Worm (Caenorhabditis elegans) whole organism, L1 larva: ENCODE data around the gene C24B5.4.

ENCODE experiments used
- C04F5.9 ChIP-seq: sonication (generic microtip); optimal IDR thresholded peaks from 2 replicates; lab custom pipeline; 2016; ENCODE audit warnings: missing genetic modification characterization, missing compliant biosample characterization
- C16A3.4 ChIP-seq: fragments of 150-350 bp; optimal IDR thresholded peaks from 2 replicates; lab custom pipeline; 2014; ENCODE audit warnings: missing biosample characterization, missing genetic modification characterization
- C34B4.2 ChIP-seq: sonication (generic microtip); optimal IDR thresholded peaks from 2 replicates; lab custom pipeline; 2017; ENCODE audit warnings: mild to moderate bottlenecking, missing genetic modification characterization, missing compliant biosample characterization
- F16B12.6 ChIP-seq: fragments of 150-350 bp; optimal IDR thresholded peaks from 2 replicates; lab custom pipeline; 2014; ENCODE audit warnings: missing biosample characterization, missing genetic modification characterization
- Y116A8C.19 ChIP-seq: sonication (generic microtip); optimal IDR thresholded peaks from 2 replicates; lab custom pipeline; 2016; ENCODE audit warnings: missing compliant biosample characterization, missing genetic modification characterization, borderline replicate concordance
- aha-1 ChIP-seq: fragments of 150-350 bp; optimal IDR thresholded peaks from 2 replicates; lab custom pipeline; 2014; ENCODE audit warnings: missing biosample characterization, missing genetic modification characterization
- alr-1 ChIP-seq: fragments of 200-800 bp; sonication (Bioruptor generic); optimal IDR thresholded peaks from 2 replicates; lab custom pipeline; 2018; ENCODE audit warnings: borderline replicate concordance, mild to moderate bottlenecking, missing genetic modification characterization, missing compliant biosample characterization
- ama-1 ChIP-seq: fragments of 150-350 bp; optimal IDR thresholded peaks from 2 replicates; lab custom pipeline; 2014
- blmp-1 ChIP-seq: fragments of 150-350 bp; optimal IDR thresholded peaks from 2 replicates; lab custom pipeline; 2014; ENCODE audit warnings: missing biosample characterization, missing genetic modification characterization
- ceh-8 ChIP-seq: fragments of 200-800 bp; sonication (Bioruptor generic); optimal IDR thresholded peaks from 2 replicates; lab custom pipeline; 2018; ENCODE audit warnings: mild to moderate bottlenecking, missing genetic modification characterization, moderate library complexity, missing compliant biosample characterization
- ceh-88 ChIP-seq: fragments of 200-800 bp; sonication (Bioruptor generic); IDR thresholded peaks from 2 replicates; pipeline ENCODE4 v1.3.6; 2022; ENCODE audit warnings: missing genetic modification characterization, missing compliant biosample characterization
- dpl-1 ChIP-seq, 3 experiments: fragments of 150-350 bp in 2 of 3; sonication (generic microtip) in 1 of 3; optimal IDR thresholded peaks; 2 replicates each; lab custom pipeline; 2014 to 2017; ENCODE audit warnings: missing biosample characterization in 3 of 3, missing genetic modification characterization in 3 of 3, missing genetic modification reagents in 3 of 3
- dsc-1 ChIP-seq: sonication (generic microtip); optimal IDR thresholded peaks from 2 replicates; lab custom pipeline; 2016; ENCODE audit warnings: mild to moderate bottlenecking, missing genetic modification characterization, missing compliant biosample characterization
- efl-1 ChIP-seq, 4 experiments: fragments of 150-350 bp; optimal IDR thresholded peaks in 3 of 4; peaks in 1 of 4; 1 replicate in 1 of 4; 2 replicates in 3 of 4; lab custom pipeline; 2014; ENCODE audit warnings: missing biosample characterization in 2 of 4, missing genetic modification characterization in 2 of 4, missing genetic modification reagents in 2 of 4
- efl-3 ChIP-seq: fragments of 200-800 bp; sonication (Bioruptor generic); optimal IDR thresholded peaks from 2 replicates; lab custom pipeline; 2018; ENCODE audit warnings: mild to moderate bottlenecking, missing genetic modification characterization, missing compliant biosample characterization
- egl-13 ChIP-seq: sonication (generic microtip); optimal IDR thresholded peaks from 2 replicates; lab custom pipeline; 2016; ENCODE audit warnings: missing genotype, missing genetic modification reagents, missing genetic modification characterization, missing compliant biosample characterization
- elt-2 ChIP-seq: sonication (generic microtip); optimal IDR thresholded peaks from 2 replicates; lab custom pipeline; 2016; ENCODE audit warnings: missing genetic modification characterization, mild to moderate bottlenecking, inconsistent platforms, missing compliant biosample characterization, missing genetic modification reagents
- ets-5 ChIP-seq: fragments of 200-800 bp; sonication (Bioruptor generic); IDR thresholded peaks from 2 replicates; pipeline ENCODE4 v1.3.6; 2022; ENCODE audit warnings: missing genetic modification characterization, missing compliant biosample characterization
- fkh-10 ChIP-seq: sonication (generic microtip); optimal IDR thresholded peaks from 2 replicates; lab custom pipeline; 2017; ENCODE audit warnings: missing biosample characterization, missing genetic modification reagents, missing genetic modification characterization
- fkh-8 ChIP-seq: sonication (generic microtip); optimal IDR thresholded peaks from 2 replicates; lab custom pipeline; 2016; ENCODE audit warnings: mild to moderate bottlenecking, missing genetic modification characterization, missing compliant biosample characterization
- fos-1 ChIP-seq: fragments of 150-350 bp; optimal IDR thresholded peaks from 2 replicates; lab custom pipeline; 2014; ENCODE audit warnings: missing biosample characterization, missing genetic modification characterization
- grh-1 ChIP-seq: fragments of 200-800 bp; sonication (Bioruptor generic); IDR thresholded peaks from 2 replicates; pipeline ENCODE4 v1.3.6; 2022; ENCODE audit warnings: missing genetic modification reagents, missing genetic modification characterization, missing compliant biosample characterization
- hlh-17 ChIP-seq: fragments of 200-800 bp; sonication (Bioruptor generic); optimal IDR thresholded peaks from 2 replicates; lab custom pipeline; 2018; ENCODE audit warnings: missing genetic modification characterization, mild to moderate bottlenecking, missing compliant biosample characterization, moderate library complexity, borderline replicate concordance
- isw-1 ChIP-seq: fragments of 200-800 bp; sonication (Bioruptor generic); IDR thresholded peaks from 2 replicates; pipeline ENCODE4 v1.3.6; 2022; ENCODE audit warnings: missing genetic modification characterization, missing compliant biosample characterization
- lin-13 ChIP-seq: fragments of 150-350 bp; optimal IDR thresholded peaks from 2 replicates; lab custom pipeline; 2014; ENCODE audit warnings: missing biosample characterization, missing genetic modification reagents, missing genetic modification characterization
- lin-14 ChIP-seq: fragments of 200-800 bp; sonication (Bioruptor generic); optimal IDR thresholded peaks from 2 replicates; lab custom pipeline; 2018; ENCODE audit warnings: mild to moderate bottlenecking, missing genetic modification characterization, moderate library complexity, missing compliant biosample characterization
- lin-15B ChIP-seq: fragments of 150-350 bp; sonication (generic microtip); optimal IDR thresholded peaks from 3 replicates; lab custom pipeline; 2014; ENCODE audit warnings: missing biosample characterization, missing genetic modification characterization
- lin-39 ChIP-seq: fragments of 150-350 bp; optimal IDR thresholded peaks from 2 replicates; lab custom pipeline; 2014; ENCODE audit warnings: missing biosample characterization, missing genetic modification reagents, missing genetic modification characterization
- lir-3 ChIP-seq: sonication (generic microtip); optimal IDR thresholded peaks from 2 replicates; lab custom pipeline; 2016; ENCODE audit warnings: mild to moderate bottlenecking, missing genetic modification characterization, moderate library complexity, missing compliant biosample characterization; ENCODE audit not compliant: poor library complexity
- mab-9 ChIP-seq: fragments of 200-800 bp; sonication (Bioruptor generic); IDR thresholded peaks from 2 replicates; pipeline ENCODE4 v1.3.6; 2022; ENCODE audit warnings: missing genetic modification reagents, missing genetic modification characterization, missing compliant biosample characterization
- nhr-11 ChIP-seq: fragments of 150-350 bp; optimal IDR thresholded peaks from 2 replicates; lab custom pipeline; 2014; ENCODE audit warnings: missing biosample characterization, missing genetic modification characterization
- nhr-20 ChIP-seq: sonication (generic microtip); optimal IDR thresholded peaks from 2 replicates; lab custom pipeline; 2016; ENCODE audit warnings: mild to moderate bottlenecking, missing genetic modification characterization, missing compliant biosample characterization
- nhr-28 ChIP-seq: fragments of 150-350 bp; optimal IDR thresholded peaks from 2 replicates; lab custom pipeline; 2014; ENCODE audit warnings: missing biosample characterization, missing genetic modification characterization
- nhr-71 ChIP-seq: sonication (generic microtip); optimal IDR thresholded peaks from 2 replicates; lab custom pipeline; 2016; ENCODE audit warnings: mild to moderate bottlenecking, missing genetic modification characterization, moderate library complexity, missing compliant biosample characterization
- nhr-76 ChIP-seq: sonication (generic microtip); optimal IDR thresholded peaks from 2 replicates; lab custom pipeline; 2017; ENCODE audit warnings: missing biosample characterization, missing genetic modification characterization
- nhr-77 ChIP-seq: fragments of 150-350 bp; optimal IDR thresholded peaks from 2 replicates; lab custom pipeline; 2014; ENCODE audit warnings: missing biosample characterization, missing genetic modification characterization
- nhr-85 ChIP-seq: sonication (generic microtip); peaks from one replicate; lab custom pipeline; 2016; ENCODE audit warnings: missing genetic modification characterization, inconsistent platforms, missing compliant biosample characterization
- nhr-90 ChIP-seq: sonication (generic microtip); optimal IDR thresholded peaks from 2 replicates; lab custom pipeline; 2016; ENCODE audit warnings: mild to moderate bottlenecking, missing genetic modification characterization, missing compliant biosample characterization; ENCODE audit not compliant: poor library complexity
- pax-3 ChIP-seq: fragments of 200-800 bp; sonication (Bioruptor generic); optimal IDR thresholded peaks from 2 replicates; lab custom pipeline; 2018; ENCODE audit warnings: mild to moderate bottlenecking, missing genetic modification characterization, moderate library complexity, missing compliant biosample characterization
- pqm-1 ChIP-seq: sonication (generic microtip); optimal IDR thresholded peaks from 3 replicates; lab custom pipeline; 2017; ENCODE audit warnings: missing biosample characterization, missing genetic modification characterization
- skn-1 ChIP-seq: fragments of 150-350 bp; optimal IDR thresholded peaks from 2 replicates; lab custom pipeline; 2014; ENCODE audit warnings: missing biosample characterization, missing genetic modification characterization
- snpc-4 ChIP-seq: fragments of 150-350 bp; optimal IDR thresholded peaks from 2 replicates; lab custom pipeline; 2014; ENCODE audit warnings: missing biosample characterization, missing genetic modification characterization
- sptf-1 ChIP-seq: fragments of 150-350 bp; optimal IDR thresholded peaks from 2 replicates; lab custom pipeline; 2014; ENCODE audit warnings: missing biosample characterization, missing genetic modification characterization
- swsn-7 ChIP-seq: sonication (generic microtip); optimal IDR thresholded peaks from 2 replicates; lab custom pipeline; 2016; ENCODE audit warnings: missing genetic modification characterization, missing compliant biosample characterization
- tbx-2 ChIP-seq: sonication (generic microtip); optimal IDR thresholded peaks from 2 replicates; lab custom pipeline; 2016; ENCODE audit warnings: missing genetic modification characterization, missing compliant biosample characterization
- tlp-1 ChIP-seq: fragments of 150-350 bp; optimal IDR thresholded peaks from 2 replicates; lab custom pipeline; 2014; ENCODE audit warnings: missing biosample characterization, missing genetic modification characterization
- unc-130 ChIP-seq: fragments of 150-350 bp; optimal IDR thresholded peaks from 2 replicates; lab custom pipeline; 2017; ENCODE audit warnings: missing biosample characterization, missing genetic modification characterization, inconsistent platforms
- vab-15 ChIP-seq: sonication (generic microtip); optimal IDR thresholded peaks from 2 replicates; lab custom pipeline; 2017; ENCODE audit warnings: missing genotype, mild to moderate bottlenecking, missing genetic modification characterization, missing compliant biosample characterization
- zip-4 ChIP-seq: fragments of 200-800 bp; sonication (Bioruptor generic); optimal IDR thresholded peaks from 2 replicates; lab custom pipeline; 2018; ENCODE audit warnings: mild to moderate bottlenecking, missing genetic modification characterization, moderate library complexity, missing compliant biosample characterization
- ztf-4 ChIP-seq: fragments of 150-350 bp; optimal IDR thresholded peaks from 2 replicates; lab custom pipeline; 2014; ENCODE audit warnings: missing biosample characterization, missing genetic modification characterization

The C24B5.4 gene

DNA sequence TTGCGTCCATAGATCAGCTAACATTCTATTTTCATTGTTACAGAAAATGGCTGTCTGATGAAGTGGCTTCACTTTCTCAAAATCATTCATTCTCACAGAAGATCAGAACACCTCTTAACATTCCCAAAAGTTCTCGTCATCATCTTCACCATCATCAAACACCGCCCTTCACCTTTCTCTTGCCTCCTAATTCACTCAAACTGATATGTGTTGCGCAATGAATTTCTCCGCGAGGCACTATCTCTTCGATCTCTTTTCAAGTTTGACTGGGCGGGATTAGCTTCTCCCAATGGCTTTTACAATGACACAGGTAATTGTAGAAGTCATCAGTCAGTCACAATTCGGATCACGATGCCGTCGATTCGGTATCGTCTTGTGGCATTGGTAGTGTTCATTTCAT, 24.4 kb upstream of the C24B5.4 start, which contains the start of gene grd-6:
Gene grd-6, plus strand, starts transcription at position 301 of the 400 bp plus-strand sequence.
- TF ChIP-seq ama-1: no peak
- peak; percentile 54 for TF ChIP-seq blmp-1 (tag; lab: Kevin White, UChicago)
- no peak for TF ChIP-seq fkh-10 (GFP tag; lab: Kevin White, UChicago)
- TF ChIP-seq hlh-17 (GFP tag; lab: Kevin White, UChicago): no peak
- TF ChIP-seq dsc-1 (tag; lab: Kevin White, UChicago): no peak

DNA sequence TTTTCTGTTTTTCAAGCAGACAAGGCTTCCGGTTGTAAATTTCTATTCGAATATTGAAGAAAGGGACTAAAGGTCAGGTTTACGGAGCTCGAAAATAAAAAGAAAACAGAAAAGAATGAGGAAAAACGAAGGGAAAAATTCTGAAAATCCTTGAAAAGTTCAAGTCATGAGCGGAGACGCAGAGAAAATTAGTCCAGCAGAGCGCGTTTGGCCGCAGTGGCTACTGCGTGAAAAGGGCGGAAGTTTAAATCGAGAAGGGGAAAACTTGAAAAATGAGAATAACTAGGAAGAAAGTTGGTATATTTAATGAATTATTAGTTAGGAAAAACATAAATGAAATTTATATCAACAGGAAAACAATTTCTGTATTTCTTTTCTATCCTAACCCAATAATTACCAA, 23.3 kb upstream of the C24B5.4 start:
- peak; percentile 46; the same call in 1 of the 2 replicates for TF ChIP-seq isw-1
- TF ChIP-seq C34B4.2 (tag; lab: Kevin White, UChicago): no peak
- TF ChIP-seq nhr-11 (tag; lab: Kevin White, UChicago): no peak
- TF ChIP-seq fos-1 (tag; lab: Kevin White, UChicago): peak; percentile 27
- peak; percentile 33 for TF ChIP-seq swsn-7
- TF ChIP-seq nhr-77 (tag; lab: Kevin White, UChicago): peak; percentile 19
- peak; percentile 68 for TF ChIP-seq C16A3.4
- TF ChIP-seq nhr-20: peak; percentile 49
- TF ChIP-seq pax-3 (tag; lab: Kevin White, UChicago): no peak
- TF ChIP-seq ets-5 (GFP tag; lab: Robert Waterston, UW): no peak
- TF ChIP-seq ceh-88 (GFP tag; lab: Robert Waterston, UW): no peak
- TF ChIP-seq efl-3 (GFP tag; lab: Kevin White, UChicago): no peak
- no peak for TF ChIP-seq tlp-1 (tag; lab: Kevin White, UChicago)
- TF ChIP-seq zip-4 (GFP tag; lab: Kevin White, UChicago): no peak
- TF ChIP-seq elt-2 (tag; lab: Kevin White, UChicago): no peak
- no peak for TF ChIP-seq nhr-76 (tag; lab: Kevin White, UChicago)
- no peak for TF ChIP-seq nhr-90 (tag; lab: Kevin White, UChicago)
- no peak for TF ChIP-seq F16B12.6 (tag; lab: Kevin White, UChicago)
- no peak for TF ChIP-seq aha-1 (tag; lab: Kevin White, UChicago)
- TF ChIP-seq alr-1 (tag; lab: Kevin White, UChicago): no peak
- peak; percentile 42 for TF ChIP-seq tbx-2 (tag; lab: Kevin White, UChicago)
- no peak for TF ChIP-seq ceh-8 (GFP tag; lab: Kevin White, UChicago)
- no peak for TF ChIP-seq lin-39 (tag; lab: Kevin White, UChicago)
- TF ChIP-seq nhr-28 (tag; lab: Kevin White, UChicago): no peak
- TF ChIP-seq vab-15 (tag; lab: Kevin White, UChicago): no peak
- TF ChIP-seq lir-3 (tag; lab: Kevin White, UChicago): no peak
- TF ChIP-seq sptf-1 (tag; lab: Kevin White, UChicago): no peak
- no peak for TF ChIP-seq hlh-17 (GFP tag; lab: Kevin White, UChicago)
- no peak for TF ChIP-seq pqm-1 (tag; lab: Kevin White, UChicago)
- TF ChIP-seq unc-130: no peak
- TF ChIP-seq C04F5.9 (tag; lab: Kevin White, UChicago): no peak
- no peak for TF ChIP-seq snpc-4
- TF ChIP-seq lin-15B (tag; lab: Kevin White, UChicago): peak; percentile 59
- no peak for TF ChIP-seq mab-9 (GFP tag; lab: Robert Waterston, UW)
- TF ChIP-seq Y116A8C.19 (tag; lab: Kevin White, UChicago): no peak
- no peak for TF ChIP-seq grh-1 (GFP tag; lab: Robert Waterston, UW)
- peak; percentile 44 for TF ChIP-seq nhr-85
- TF ChIP-seq fkh-8 (tag; lab: Kevin White, UChicago): no peak
- TF ChIP-seq dsc-1 (tag; lab: Kevin White, UChicago): no peak
- no peak for TF ChIP-seq lin-13 (GFP tag; lab: Kevin White, UChicago)
- TF ChIP-seq fkh-10 (GFP tag; lab: Kevin White, UChicago): no peak
- TF ChIP-seq lin-14 (GFP tag; lab: Kevin White, UChicago): peak; percentile 56
- peak; percentile 54 for TF ChIP-seq skn-1 (tag; lab: Kevin White, UChicago)
- peak; percentile 54 to 88 for TF ChIP-seq efl-1 (optimal IDR thresholded peaks at IDR 0.05; lab: Kevin White, UChicago)
- peak; percentile 90 to 99 for TF ChIP-seq efl-1 (GFP tag; optimal IDR thresholded peaks at IDR 0.05 in 1 of 2; lab: Kevin White, UChicago)
- peak; percentile 76 to 89 (median 86) for TF ChIP-seq dpl-1 (GFP tag; optimal IDR thresholded peaks at IDR 0.05; lab: Kevin White, UChicago)
- peak; percentile 64 for TF ChIP-seq nhr-71 (tag; lab: Kevin White, UChicago)
- TF ChIP-seq ztf-4 (tag; lab: Kevin White, UChicago): no peak
- TF ChIP-seq egl-13 (tag; lab: Kevin White, UChicago): no peak
